Worm (Caenorhabditis elegans) whole organism, L1 larva: ENCODE results near the gene gpa-7.

Experiments
- C04F5.9 ChIP-seq: sonication (generic microtip); optimal IDR thresholded peaks from 2 replicates; lab custom pipeline; 2016; ENCODE audit warnings: missing genetic modification characterization, missing compliant biosample characterization
- C34B4.2 ChIP-seq: sonication (generic microtip); optimal IDR thresholded peaks from 2 replicates; lab custom pipeline; 2017; ENCODE audit warnings: mild to moderate bottlenecking, missing genetic modification characterization, missing compliant biosample characterization
- F16B12.6 ChIP-seq: fragments of 150-350 bp; optimal IDR thresholded peaks from 2 replicates; lab custom pipeline; 2014; ENCODE audit warnings: missing biosample characterization, missing genetic modification characterization
- Y116A8C.19 ChIP-seq: sonication (generic microtip); optimal IDR thresholded peaks from 2 replicates; lab custom pipeline; 2016; ENCODE audit warnings: missing compliant biosample characterization, missing genetic modification characterization, borderline replicate concordance
- aha-1 ChIP-seq: fragments of 150-350 bp; optimal IDR thresholded peaks from 2 replicates; lab custom pipeline; 2014; ENCODE audit warnings: missing biosample characterization, missing genetic modification characterization
- alr-1 ChIP-seq: fragments of 200-800 bp; sonication (Bioruptor generic); optimal IDR thresholded peaks from 2 replicates; lab custom pipeline; 2018; ENCODE audit warnings: borderline replicate concordance, mild to moderate bottlenecking, missing genetic modification characterization, missing compliant biosample characterization
- ama-1 ChIP-seq: fragments of 150-350 bp; optimal IDR thresholded peaks from 2 replicates; lab custom pipeline; 2014
- ceh-8 ChIP-seq: fragments of 200-800 bp; sonication (Bioruptor generic); optimal IDR thresholded peaks from 2 replicates; lab custom pipeline; 2018; ENCODE audit warnings: mild to moderate bottlenecking, missing genetic modification characterization, moderate library complexity, missing compliant biosample characterization
- ceh-82 ChIP-seq, 3 experiments: fragments of 150-350 bp in 1 of 3; sonication (generic microtip) in 2 of 3; optimal IDR thresholded peaks; 2 replicates each; lab custom pipeline; 2014 to 2017; ENCODE audit warnings: missing biosample characterization in 3 of 3, missing genetic modification characterization in 3 of 3
- ceh-88 ChIP-seq: fragments of 200-800 bp; sonication (Bioruptor generic); IDR thresholded peaks from 2 replicates; pipeline ENCODE4 v1.3.6; 2022; ENCODE audit warnings: missing genetic modification characterization, missing compliant biosample characterization
- ceh-90 ChIP-seq: sonication (generic microtip); optimal IDR thresholded peaks from 2 replicates; lab custom pipeline; 2016; ENCODE audit warnings: missing genetic modification characterization, missing compliant biosample characterization
- ces-1 ChIP-seq: fragments of 150-350 bp; optimal IDR thresholded peaks from 2 replicates; lab custom pipeline; 2014; ENCODE audit warnings: missing biosample characterization, missing genetic modification reagents, missing genetic modification characterization
- dpl-1 ChIP-seq, 3 experiments: fragments of 150-350 bp in 2 of 3; sonication (generic microtip) in 1 of 3; optimal IDR thresholded peaks; 2 replicates each; lab custom pipeline; 2014 to 2017; ENCODE audit warnings: missing biosample characterization in 3 of 3, missing genetic modification characterization in 3 of 3, missing genetic modification reagents in 3 of 3
- dsc-1 ChIP-seq: sonication (generic microtip); optimal IDR thresholded peaks from 2 replicates; lab custom pipeline; 2016; ENCODE audit warnings: mild to moderate bottlenecking, missing genetic modification characterization, missing compliant biosample characterization
- efl-3 ChIP-seq: fragments of 200-800 bp; sonication (Bioruptor generic); optimal IDR thresholded peaks from 2 replicates; lab custom pipeline; 2018; ENCODE audit warnings: mild to moderate bottlenecking, missing genetic modification characterization, missing compliant biosample characterization
- egl-27 ChIP-seq, 2 experiments: fragments of 150-350 bp in 1 of 2; sonication (generic microtip); optimal IDR thresholded peaks; 3 replicates each; lab custom pipeline; 2017 to 2018; ENCODE audit warnings: missing biosample characterization in 2 of 2, missing genetic modification characterization in 2 of 2, missing genetic modification reagents in 2 of 2
- elt-2 ChIP-seq: sonication (generic microtip); optimal IDR thresholded peaks from 2 replicates; lab custom pipeline; 2016; ENCODE audit warnings: missing genetic modification characterization, mild to moderate bottlenecking, inconsistent platforms, missing compliant biosample characterization, missing genetic modification reagents
- elt-3 ChIP-seq, 6 experiments: fragments of 150-350 bp in 1 of 6; sonication (generic microtip); optimal IDR thresholded peaks; 2 replicates each; lab custom pipeline; 2017 to 2018; ENCODE audit warnings: missing biosample characterization in 6 of 6, missing genetic modification characterization in 6 of 6, inconsistent platforms in 1 of 6
- ets-5 ChIP-seq: fragments of 200-800 bp; sonication (Bioruptor generic); IDR thresholded peaks from 2 replicates; pipeline ENCODE4 v1.3.6; 2022; ENCODE audit warnings: missing genetic modification characterization, missing compliant biosample characterization
- fkh-10 ChIP-seq: sonication (generic microtip); optimal IDR thresholded peaks from 2 replicates; lab custom pipeline; 2017; ENCODE audit warnings: missing biosample characterization, missing genetic modification reagents, missing genetic modification characterization
- fkh-4 ChIP-seq: sonication (generic microtip); optimal IDR thresholded peaks from 2 replicates; lab custom pipeline; 2016; ENCODE audit warnings: missing compliant biosample characterization, missing genetic modification characterization, borderline replicate concordance
- grh-1 ChIP-seq: fragments of 200-800 bp; sonication (Bioruptor generic); IDR thresholded peaks from 2 replicates; pipeline ENCODE4 v1.3.6; 2022; ENCODE audit warnings: missing genetic modification reagents, missing genetic modification characterization, missing compliant biosample characterization
- hlh-17 ChIP-seq: fragments of 200-800 bp; sonication (Bioruptor generic); optimal IDR thresholded peaks from 2 replicates; lab custom pipeline; 2018; ENCODE audit warnings: missing genetic modification characterization, mild to moderate bottlenecking, missing compliant biosample characterization, moderate library complexity, borderline replicate concordance
- hlh-4 ChIP-seq: sonication (generic microtip); optimal IDR thresholded peaks from 2 replicates; lab custom pipeline; 2016; ENCODE audit warnings: mild to moderate bottlenecking, missing genetic modification characterization, missing compliant biosample characterization
- hpl-2 ChIP-seq: fragments of 150-350 bp; optimal IDR thresholded peaks from 2 replicates; lab custom pipeline; 2014; ENCODE audit warnings: missing biosample characterization, missing genetic modification reagents, missing genetic modification characterization
- jun-1 ChIP-seq: fragments of 150-350 bp; optimal IDR thresholded peaks from 2 replicates; lab custom pipeline; 2014; ENCODE audit warnings: missing biosample characterization, missing genetic modification reagents, missing genetic modification characterization
- lin-14 ChIP-seq: fragments of 200-800 bp; sonication (Bioruptor generic); optimal IDR thresholded peaks from 2 replicates; lab custom pipeline; 2018; ENCODE audit warnings: mild to moderate bottlenecking, missing genetic modification characterization, moderate library complexity, missing compliant biosample characterization
- lir-3 ChIP-seq: sonication (generic microtip); optimal IDR thresholded peaks from 2 replicates; lab custom pipeline; 2016; ENCODE audit warnings: mild to moderate bottlenecking, missing genetic modification characterization, moderate library complexity, missing compliant biosample characterization; ENCODE audit not compliant: poor library complexity
- mab-9 ChIP-seq: fragments of 200-800 bp; sonication (Bioruptor generic); IDR thresholded peaks from 2 replicates; pipeline ENCODE4 v1.3.6; 2022; ENCODE audit warnings: missing genetic modification reagents, missing genetic modification characterization, missing compliant biosample characterization
- mdl-1 ChIP-seq, 2 experiments: fragments of 150-350 bp; optimal IDR thresholded peaks; 2 replicates each; lab custom pipeline; 2014 to 2017; ENCODE audit warnings: missing biosample characterization in 2 of 2, missing genetic modification characterization in 2 of 2, inconsistent platforms in 1 of 2
- mef-2 ChIP-seq: fragments of 150-350 bp; optimal IDR thresholded peaks from 2 replicates; lab custom pipeline; 2014; ENCODE audit warnings: missing biosample characterization, missing genetic modification characterization
- mep-1 ChIP-seq: fragments of 150-350 bp; optimal IDR thresholded peaks from 2 replicates; lab custom pipeline; 2014; ENCODE audit warnings: missing biosample characterization, missing genetic modification characterization
- nhr-19 ChIP-seq: fragments of 200-800 bp; sonication (Bioruptor generic); conservative IDR thresholded peaks from 2 replicates; pipeline ENCODE4 v1.3.6; 2022; ENCODE audit warnings: missing genetic modification characterization, missing compliant biosample characterization
- nhr-20 ChIP-seq: sonication (generic microtip); optimal IDR thresholded peaks from 2 replicates; lab custom pipeline; 2016; ENCODE audit warnings: mild to moderate bottlenecking, missing genetic modification characterization, missing compliant biosample characterization
- nhr-237 ChIP-seq: fragments of 150-350 bp; optimal IDR thresholded peaks from 2 replicates; lab custom pipeline; 2014; ENCODE audit warnings: missing biosample characterization, missing genetic modification characterization
- nhr-28 ChIP-seq: fragments of 150-350 bp; optimal IDR thresholded peaks from 2 replicates; lab custom pipeline; 2014; ENCODE audit warnings: missing biosample characterization, missing genetic modification characterization
- nhr-76 ChIP-seq: sonication (generic microtip); optimal IDR thresholded peaks from 2 replicates; lab custom pipeline; 2017; ENCODE audit warnings: missing biosample characterization, missing genetic modification characterization
- nhr-84 ChIP-seq: sonication (generic microtip); optimal IDR thresholded peaks from 2 replicates; lab custom pipeline; 2017; ENCODE audit warnings: missing biosample characterization, missing genetic modification characterization
- nhr-85 ChIP-seq: sonication (generic microtip); peaks from one replicate; lab custom pipeline; 2016; ENCODE audit warnings: missing genetic modification characterization, inconsistent platforms, missing compliant biosample characterization
- nhr-90 ChIP-seq: sonication (generic microtip); optimal IDR thresholded peaks from 2 replicates; lab custom pipeline; 2016; ENCODE audit warnings: mild to moderate bottlenecking, missing genetic modification characterization, missing compliant biosample characterization; ENCODE audit not compliant: poor library complexity
- pax-3 ChIP-seq: fragments of 200-800 bp; sonication (Bioruptor generic); optimal IDR thresholded peaks from 2 replicates; lab custom pipeline; 2018; ENCODE audit warnings: mild to moderate bottlenecking, missing genetic modification characterization, moderate library complexity, missing compliant biosample characterization
- pqm-1 ChIP-seq: sonication (generic microtip); optimal IDR thresholded peaks from 3 replicates; lab custom pipeline; 2017; ENCODE audit warnings: missing biosample characterization, missing genetic modification characterization
- snu-23 ChIP-seq: sonication (generic microtip); optimal IDR thresholded peaks from 2 replicates; lab custom pipeline; 2016; ENCODE audit warnings: missing genetic modification characterization, missing compliant biosample characterization
- sox-4 ChIP-seq: sonication (generic microtip); optimal IDR thresholded peaks from 2 replicates; lab custom pipeline; 2016; ENCODE audit warnings: missing genetic modification characterization, missing compliant biosample characterization
- sup-37 ChIP-seq: fragments of 200-800 bp; sonication (Bioruptor generic); optimal IDR thresholded peaks from 2 replicates; lab custom pipeline; 2018; ENCODE audit warnings: mild to moderate bottlenecking, missing genetic modification characterization, missing compliant biosample characterization
- tbx-2 ChIP-seq: sonication (generic microtip); optimal IDR thresholded peaks from 2 replicates; lab custom pipeline; 2016; ENCODE audit warnings: missing genetic modification characterization, missing compliant biosample characterization
- tlp-1 ChIP-seq: fragments of 150-350 bp; optimal IDR thresholded peaks from 2 replicates; lab custom pipeline; 2014; ENCODE audit warnings: missing biosample characterization, missing genetic modification characterization
- unc-130 ChIP-seq: fragments of 150-350 bp; optimal IDR thresholded peaks from 2 replicates; lab custom pipeline; 2017; ENCODE audit warnings: missing biosample characterization, missing genetic modification characterization, inconsistent platforms
- unc-30 ChIP-seq: sonication (generic microtip); optimal IDR thresholded peaks from 2 replicates; lab custom pipeline; 2017; ENCODE audit warnings: missing biosample characterization, missing genetic modification characterization
- vab-15 ChIP-seq: sonication (generic microtip); optimal IDR thresholded peaks from 2 replicates; lab custom pipeline; 2017; ENCODE audit warnings: missing genotype, mild to moderate bottlenecking, missing genetic modification characterization, missing compliant biosample characterization
- zip-4 ChIP-seq: fragments of 200-800 bp; sonication (Bioruptor generic); optimal IDR thresholded peaks from 2 replicates; lab custom pipeline; 2018; ENCODE audit warnings: mild to moderate bottlenecking, missing genetic modification characterization, moderate library complexity, missing compliant biosample characterization
- ztf-4 ChIP-seq: fragments of 150-350 bp; optimal IDR thresholded peaks from 2 replicates; lab custom pipeline; 2014; ENCODE audit warnings: missing biosample characterization, missing genetic modification characterization

Gene gpa-7

DNA sequence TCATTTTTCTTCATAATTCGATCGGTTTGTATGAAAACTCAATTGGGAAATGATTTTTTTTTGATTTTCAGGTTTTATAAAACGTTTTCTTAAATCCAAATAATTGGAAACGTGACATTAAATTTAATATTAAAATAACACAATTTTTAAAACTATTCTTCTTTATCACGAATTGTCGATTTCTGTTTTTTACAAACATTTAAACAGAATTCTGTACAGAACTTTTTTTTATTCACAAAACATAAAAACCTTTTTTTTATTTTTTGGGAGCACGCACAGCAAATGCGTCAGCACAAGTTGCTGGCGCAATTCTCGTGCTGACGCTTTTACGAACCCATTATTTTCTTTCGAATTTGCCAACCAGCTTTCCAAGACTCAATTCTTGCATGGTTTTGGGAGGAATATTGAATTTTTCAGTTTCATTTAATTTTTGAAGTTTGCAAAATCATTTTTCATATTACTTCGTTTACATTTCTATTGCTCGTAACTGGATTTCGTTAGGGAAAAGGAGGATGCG lies 30.0 kb upstream of the gpa-7 start, which contains the start of gene mpz-5:
mpz-5 (minus strand) TSS at position 51 of the 517 bp plus-strand sequence.
- TF ChIP-seq ceh-88 (GFP tag; lab: Robert Waterston, UW) (peak; percentile 51), C04F5.9 (tag; lab: Kevin White, UChicago) (peak; percentile 48), unc-30 (no peak), tbx-2 (peak; percentile 83), hpl-2 (GFP tag; lab: Kevin White, UChicago) (peak; percentile 40), mab-9 (GFP tag; lab: Robert Waterston, UW) (no peak), dsc-1 (tag; lab: Kevin White, UChicago) (peak; percentile 77), hlh-4 (no peak), ama-1 (lab: Kevin White, UChicago) (no peak), nhr-28 (tag; lab: Kevin White, UChicago) (no peak), ceh-82 (tag; optimal IDR thresholded peaks at IDR 0.05; lab: Kevin White, UChicago) (peak; percentile 67 to 82 (median 76)), ets-5 (GFP tag; lab: Robert Waterston, UW) (no peak), snu-23 (GFP tag; lab: Kevin White, UChicago) (peak; percentile 85), C34B4.2 (tag; lab: Kevin White, UChicago) (no peak), tlp-1 (tag; lab: Kevin White, UChicago) (no peak), elt-3 (tag; optimal IDR thresholded peaks at IDR 0.05; lab: Kevin White, UChicago) (peak in 2 of 6 experiments; percentile 14 to 48), ceh-8 (GFP tag; lab: Kevin White, UChicago) (peak; percentile 7), hlh-17 (GFP tag; lab: Kevin White, UChicago) (no peak), fkh-10 (GFP tag; lab: Kevin White, UChicago) (no peak), unc-130 (no peak), jun-1 (tag; lab: Kevin White, UChicago) (no peak), vab-15 (tag; lab: Kevin White, UChicago) (no peak), nhr-85 (tag; lab: Kevin White, UChicago) (peak; percentile 77), efl-3 (GFP tag; lab: Kevin White, UChicago) (no peak), mef-2 (tag; lab: Kevin White, UChicago) (peak; percentile 12), ces-1 (GFP tag; lab: Kevin White, UChicago) (no peak), pax-3 (no peak), lin-14 (GFP tag; lab: Kevin White, UChicago) (peak; percentile 79), aha-1 (tag; lab: Kevin White, UChicago) (no peak), zip-4 (GFP tag; lab: Kevin White, UChicago) (no peak), nhr-20 (tag; lab: Kevin White, UChicago) (peak; percentile 79), nhr-76 (tag; lab: Kevin White, UChicago) (no peak), nhr-19 (GFP tag; lab: Robert Waterston, UW) (peak; percentile 73), lir-3 (tag; lab: Kevin White, UChicago) (peak; percentile 23), alr-1 (tag; lab: Kevin White, UChicago) (no peak), sup-37 (GFP tag; lab: Kevin White, UChicago) (no peak), fkh-4 (tag; lab: Kevin White, UChicago) (no peak), nhr-84 (tag; lab: Kevin White, UChicago) (no peak), ceh-90 (no peak), mdl-1 (tag; optimal IDR thresholded peaks at IDR 0.05; lab: Kevin White, UChicago) (peak in 1 of 2 experiments; percentile 51), nhr-90 (tag; lab: Kevin White, UChicago) (peak; percentile 75), grh-1 (peak; percentile 10; the same call in 1 of the 2 replicates), sox-4 (peak; percentile 37), nhr-237 (tag; lab: Kevin White, UChicago) (no peak), ztf-4 (tag; lab: Kevin White, UChicago) (no peak), dpl-1 (GFP tag; optimal IDR thresholded peaks at IDR 0.05; lab: Kevin White, UChicago) (peak; percentile 65 to 80 (median 79)), egl-27 (tag; optimal IDR thresholded peaks at IDR 0.05; lab: Kevin White, UChicago) (no peak), elt-2 (tag; lab: Kevin White, UChicago) (peak; percentile 47), F16B12.6 (tag; lab: Kevin White, UChicago) (peak; percentile 43), mep-1 (peak; percentile 96), Y116A8C.19 (tag; lab: Kevin White, UChicago) (no peak), pqm-1 (tag; lab: Kevin White, UChicago) (no peak)
